Worm (Caenorhabditis elegans) whole organism, L1 larva: ENCODE measurements around the gene H41C03.3.

ENCODE experiments used
- C04F5.9 ChIP-seq: sonication (generic microtip); optimal IDR thresholded peaks from 2 replicates; lab custom pipeline; 2016; ENCODE audit warnings: missing genetic modification characterization, missing compliant biosample characterization
- C16A3.4 ChIP-seq: fragments of 150-350 bp; optimal IDR thresholded peaks from 2 replicates; lab custom pipeline; 2014; ENCODE audit warnings: missing biosample characterization, missing genetic modification characterization
- C34B4.2 ChIP-seq: sonication (generic microtip); optimal IDR thresholded peaks from 2 replicates; lab custom pipeline; 2017; ENCODE audit warnings: mild to moderate bottlenecking, missing genetic modification characterization, missing compliant biosample characterization
- F16B12.6 ChIP-seq: fragments of 150-350 bp; optimal IDR thresholded peaks from 2 replicates; lab custom pipeline; 2014; ENCODE audit warnings: missing biosample characterization, missing genetic modification characterization
- Y116A8C.19 ChIP-seq: sonication (generic microtip); optimal IDR thresholded peaks from 2 replicates; lab custom pipeline; 2016; ENCODE audit warnings: missing compliant biosample characterization, missing genetic modification characterization, borderline replicate concordance
- aha-1 ChIP-seq: fragments of 150-350 bp; optimal IDR thresholded peaks from 2 replicates; lab custom pipeline; 2014; ENCODE audit warnings: missing biosample characterization, missing genetic modification characterization
- alr-1 ChIP-seq: fragments of 200-800 bp; sonication (Bioruptor generic); optimal IDR thresholded peaks from 2 replicates; lab custom pipeline; 2018; ENCODE audit warnings: borderline replicate concordance, mild to moderate bottlenecking, missing genetic modification characterization, missing compliant biosample characterization
- blmp-1 ChIP-seq: fragments of 150-350 bp; optimal IDR thresholded peaks from 2 replicates; lab custom pipeline; 2014; ENCODE audit warnings: missing biosample characterization, missing genetic modification characterization
- ceh-82 ChIP-seq, 3 experiments: fragments of 150-350 bp in 1 of 3; sonication (generic microtip) in 2 of 3; optimal IDR thresholded peaks; 2 replicates each; lab custom pipeline; 2014 to 2017; ENCODE audit warnings: missing biosample characterization in 3 of 3, missing genetic modification characterization in 3 of 3
- dsc-1 ChIP-seq: sonication (generic microtip); optimal IDR thresholded peaks from 2 replicates; lab custom pipeline; 2016; ENCODE audit warnings: mild to moderate bottlenecking, missing genetic modification characterization, missing compliant biosample characterization
- efl-3 ChIP-seq: fragments of 200-800 bp; sonication (Bioruptor generic); optimal IDR thresholded peaks from 2 replicates; lab custom pipeline; 2018; ENCODE audit warnings: mild to moderate bottlenecking, missing genetic modification characterization, missing compliant biosample characterization
- egl-13 ChIP-seq: sonication (generic microtip); optimal IDR thresholded peaks from 2 replicates; lab custom pipeline; 2016; ENCODE audit warnings: missing genotype, missing genetic modification reagents, missing genetic modification characterization, missing compliant biosample characterization
- egl-27 ChIP-seq, 2 experiments: fragments of 150-350 bp in 1 of 2; sonication (generic microtip); optimal IDR thresholded peaks; 3 replicates each; lab custom pipeline; 2017 to 2018; ENCODE audit warnings: missing biosample characterization in 2 of 2, missing genetic modification characterization in 2 of 2, missing genetic modification reagents in 2 of 2
- elt-3 ChIP-seq, 6 experiments: fragments of 150-350 bp in 1 of 6; sonication (generic microtip); optimal IDR thresholded peaks; 2 replicates each; lab custom pipeline; 2017 to 2018; ENCODE audit warnings: missing biosample characterization in 6 of 6, missing genetic modification characterization in 6 of 6, inconsistent platforms in 1 of 6
- hlh-4 ChIP-seq: sonication (generic microtip); optimal IDR thresholded peaks from 2 replicates; lab custom pipeline; 2016; ENCODE audit warnings: mild to moderate bottlenecking, missing genetic modification characterization, missing compliant biosample characterization
- hpl-2 ChIP-seq: fragments of 150-350 bp; optimal IDR thresholded peaks from 2 replicates; lab custom pipeline; 2014; ENCODE audit warnings: missing biosample characterization, missing genetic modification reagents, missing genetic modification characterization
- irx-1 ChIP-seq: sonication (generic microtip); optimal IDR thresholded peaks from 2 replicates; lab custom pipeline; 2016; ENCODE audit warnings: missing genetic modification characterization, missing compliant biosample characterization
- jun-1 ChIP-seq: fragments of 150-350 bp; optimal IDR thresholded peaks from 2 replicates; lab custom pipeline; 2014; ENCODE audit warnings: missing biosample characterization, missing genetic modification reagents, missing genetic modification characterization
- lin-13 ChIP-seq: fragments of 150-350 bp; optimal IDR thresholded peaks from 2 replicates; lab custom pipeline; 2014; ENCODE audit warnings: missing biosample characterization, missing genetic modification reagents, missing genetic modification characterization
- lin-15B ChIP-seq: fragments of 150-350 bp; sonication (generic microtip); optimal IDR thresholded peaks from 3 replicates; lab custom pipeline; 2014; ENCODE audit warnings: missing biosample characterization, missing genetic modification characterization
- lin-35 ChIP-seq, 2 experiments: fragments of 150-350 bp; optimal IDR thresholded peaks; 2 replicates each; lab custom pipeline; 2014; ENCODE audit warnings: missing biosample characterization in 2 of 2, missing genetic modification characterization in 2 of 2, missing genetic modification reagents in 2 of 2
- lin-39 ChIP-seq: fragments of 150-350 bp; optimal IDR thresholded peaks from 2 replicates; lab custom pipeline; 2014; ENCODE audit warnings: missing biosample characterization, missing genetic modification reagents, missing genetic modification characterization
- lir-3 ChIP-seq: sonication (generic microtip); optimal IDR thresholded peaks from 2 replicates; lab custom pipeline; 2016; ENCODE audit warnings: mild to moderate bottlenecking, missing genetic modification characterization, moderate library complexity, missing compliant biosample characterization; ENCODE audit not compliant: poor library complexity
- lsy-2 ChIP-seq, 2 experiments: fragments of 150-350 bp; optimal IDR thresholded peaks; 2 replicates each; lab custom pipeline; 2014; ENCODE audit warnings: missing biosample characterization in 2 of 2, missing genetic modification characterization in 2 of 2
- mab-9 ChIP-seq: fragments of 200-800 bp; sonication (Bioruptor generic); IDR thresholded peaks from 2 replicates; pipeline ENCODE4 v1.3.6; 2022; ENCODE audit warnings: missing genetic modification reagents, missing genetic modification characterization, missing compliant biosample characterization
- mdl-1 ChIP-seq, 2 experiments: fragments of 150-350 bp; optimal IDR thresholded peaks; 2 replicates each; lab custom pipeline; 2014 to 2017; ENCODE audit warnings: missing biosample characterization in 2 of 2, missing genetic modification characterization in 2 of 2, inconsistent platforms in 1 of 2
- mef-2 ChIP-seq: fragments of 150-350 bp; optimal IDR thresholded peaks from 2 replicates; lab custom pipeline; 2014; ENCODE audit warnings: missing biosample characterization, missing genetic modification characterization
- nhr-12 ChIP-seq: sonication (generic microtip); optimal IDR thresholded peaks from 2 replicates; lab custom pipeline; 2017; ENCODE audit warnings: missing biosample characterization, missing genetic modification characterization
- nhr-19 ChIP-seq: fragments of 200-800 bp; sonication (Bioruptor generic); conservative IDR thresholded peaks from 2 replicates; pipeline ENCODE4 v1.3.6; 2022; ENCODE audit warnings: missing genetic modification characterization, missing compliant biosample characterization
- nhr-20 ChIP-seq: sonication (generic microtip); optimal IDR thresholded peaks from 2 replicates; lab custom pipeline; 2016; ENCODE audit warnings: mild to moderate bottlenecking, missing genetic modification characterization, missing compliant biosample characterization
- nhr-237 ChIP-seq: fragments of 150-350 bp; optimal IDR thresholded peaks from 2 replicates; lab custom pipeline; 2014; ENCODE audit warnings: missing biosample characterization, missing genetic modification characterization
- nhr-47 ChIP-seq: sonication (generic microtip); optimal IDR thresholded peaks from 2 replicates; lab custom pipeline; 2016; ENCODE audit warnings: mild to moderate bottlenecking, missing genetic modification characterization, moderate library complexity, missing compliant biosample characterization
- nhr-71 ChIP-seq: sonication (generic microtip); optimal IDR thresholded peaks from 2 replicates; lab custom pipeline; 2016; ENCODE audit warnings: mild to moderate bottlenecking, missing genetic modification characterization, moderate library complexity, missing compliant biosample characterization
- nhr-85 ChIP-seq: sonication (generic microtip); peaks from one replicate; lab custom pipeline; 2016; ENCODE audit warnings: missing genetic modification characterization, inconsistent platforms, missing compliant biosample characterization
- nhr-90 ChIP-seq: sonication (generic microtip); optimal IDR thresholded peaks from 2 replicates; lab custom pipeline; 2016; ENCODE audit warnings: mild to moderate bottlenecking, missing genetic modification characterization, missing compliant biosample characterization; ENCODE audit not compliant: poor library complexity
- pag-3 ChIP-seq: sonication (generic microtip); optimal IDR thresholded peaks from 2 replicates; lab custom pipeline; 2017; ENCODE audit warnings: missing genetic modification characterization, mild to moderate bottlenecking, missing compliant biosample characterization, antibody characterized with exemption, borderline replicate concordance; ENCODE audit not compliant: insufficient read depth
- pax-3 ChIP-seq: fragments of 200-800 bp; sonication (Bioruptor generic); optimal IDR thresholded peaks from 2 replicates; lab custom pipeline; 2018; ENCODE audit warnings: mild to moderate bottlenecking, missing genetic modification characterization, moderate library complexity, missing compliant biosample characterization
- rnt-1 ChIP-seq: sonication (generic microtip); optimal IDR thresholded peaks from 2 replicates; lab custom pipeline; 2016; ENCODE audit warnings: mild to moderate bottlenecking, missing genetic modification characterization, moderate library complexity, missing compliant biosample characterization
- skn-1 ChIP-seq: fragments of 150-350 bp; optimal IDR thresholded peaks from 2 replicates; lab custom pipeline; 2014; ENCODE audit warnings: missing biosample characterization, missing genetic modification characterization
- snu-23 ChIP-seq: sonication (generic microtip); optimal IDR thresholded peaks from 2 replicates; lab custom pipeline; 2016; ENCODE audit warnings: missing genetic modification characterization, missing compliant biosample characterization
- sox-4 ChIP-seq: sonication (generic microtip); optimal IDR thresholded peaks from 2 replicates; lab custom pipeline; 2016; ENCODE audit warnings: missing genetic modification characterization, missing compliant biosample characterization
- sup-37 ChIP-seq: fragments of 200-800 bp; sonication (Bioruptor generic); optimal IDR thresholded peaks from 2 replicates; lab custom pipeline; 2018; ENCODE audit warnings: mild to moderate bottlenecking, missing genetic modification characterization, missing compliant biosample characterization
- unc-30 ChIP-seq: sonication (generic microtip); optimal IDR thresholded peaks from 2 replicates; lab custom pipeline; 2017; ENCODE audit warnings: missing biosample characterization, missing genetic modification characterization
- unc-62 ChIP-seq: fragments of 150-350 bp; optimal IDR thresholded peaks from 2 replicates; lab custom pipeline; 2014; ENCODE audit warnings: missing biosample characterization, missing genetic modification reagents, missing genetic modification characterization
- xbp-1 ChIP-seq: sonication (generic microtip); optimal IDR thresholded peaks from 2 replicates; lab custom pipeline; 2016; ENCODE audit warnings: missing genetic modification characterization, missing compliant biosample characterization
- zip-4 ChIP-seq: fragments of 200-800 bp; sonication (Bioruptor generic); optimal IDR thresholded peaks from 2 replicates; lab custom pipeline; 2018; ENCODE audit warnings: mild to moderate bottlenecking, missing genetic modification characterization, moderate library complexity, missing compliant biosample characterization
- ztf-11 ChIP-seq, 2 experiments: sonication (generic microtip); optimal IDR thresholded peaks; 2 replicates each; lab custom pipeline; 2016 to 2017; ENCODE audit warnings: missing genetic modification characterization in 2 of 2, missing biosample characterization in 1 of 2, missing compliant biosample characterization in 1 of 2
- ztf-4 ChIP-seq: fragments of 150-350 bp; optimal IDR thresholded peaks from 2 replicates; lab custom pipeline; 2014; ENCODE audit warnings: missing biosample characterization, missing genetic modification characterization

H41C03.3 gene

ce11 chrII:5884252-5884651, 38.7 kb downstream of the H41C03.3 start, which contains the start of gene rfip-1:
TSS of gene rfip-1 (plus strand) at chrII:5884552.
- no peak for TF ChIP-seq lin-39 (tag; lab: Kevin White, UChicago)
- no peak for TF ChIP-seq dsc-1 (tag; lab: Kevin White, UChicago)
- no peak for TF ChIP-seq ceh-82 (tag; optimal IDR thresholded peaks at IDR 0.05; lab: Kevin White, UChicago)
- no peak for TF ChIP-seq rnt-1
- no peak for TF ChIP-seq snu-23 (GFP tag; lab: Kevin White, UChicago)
- TF ChIP-seq C04F5.9 (tag; lab: Kevin White, UChicago), result no peak
- no peak for TF ChIP-seq pag-3
- TF ChIP-seq nhr-12 (tag; lab: Kevin White, UChicago), result no peak
- TF ChIP-seq mef-2, result no peak
- no peak for TF ChIP-seq unc-30 (tag; lab: Kevin White, UChicago)
- TF ChIP-seq pax-3, result no peak
- TF ChIP-seq, all 84 proteins: peak for 0

ce11 chrII:5885966-5886621, 40.5 kb downstream of the H41C03.3 start:
- no peak for TF ChIP-seq egl-27 (tag; optimal IDR thresholded peaks at IDR 0.05; lab: Kevin White, UChicago)
- TF ChIP-seq nhr-71, result peak; percentile 6
- TF ChIP-seq xbp-1 (tag; lab: Kevin White, UChicago), result no peak
- no peak for TF ChIP-seq nhr-237 (tag; lab: Kevin White, UChicago)
- no peak for TF ChIP-seq lin-15B (tag; lab: Kevin White, UChicago)
- no peak for TF ChIP-seq pax-3
- no peak for TF ChIP-seq unc-62 (GFP tag; lab: Kevin White, UChicago)
- TF ChIP-seq Y116A8C.19 (tag; lab: Kevin White, UChicago), result no peak
- no peak for TF ChIP-seq F16B12.6
- TF ChIP-seq nhr-20 (tag; lab: Kevin White, UChicago), result no peak
- no peak for TF ChIP-seq nhr-12 (tag; lab: Kevin White, UChicago)
- TF ChIP-seq egl-13 (tag; lab: Kevin White, UChicago), result no peak
- TF ChIP-seq sox-4 (tag; lab: Kevin White, UChicago), result no peak
- TF ChIP-seq hpl-2, result peak; percentile 6
- no peak for TF ChIP-seq sup-37 (GFP tag; lab: Kevin White, UChicago)
- peak; percentile 46 for TF ChIP-seq jun-1 (tag; lab: Kevin White, UChicago)
- TF ChIP-seq mdl-1 (tag; optimal IDR thresholded peaks at IDR 0.05; lab: Kevin White, UChicago), result peak in 1 of 2 experiments; percentile 15
- TF ChIP-seq C16A3.4, result no peak
- no peak for TF ChIP-seq unc-30 (tag; lab: Kevin White, UChicago)
- peak; percentile 57 for TF ChIP-seq pag-3
- TF ChIP-seq alr-1, result no peak
- TF ChIP-seq zip-4 (GFP tag; lab: Kevin White, UChicago), result peak; percentile 28
- TF ChIP-seq irx-1 (tag; lab: Kevin White, UChicago), result no peak
- peak; percentile 95 for TF ChIP-seq blmp-1 (tag; lab: Kevin White, UChicago)
- no peak for TF ChIP-seq skn-1 (tag; lab: Kevin White, UChicago)
- no peak for TF ChIP-seq ceh-82 (tag; optimal IDR thresholded peaks at IDR 0.05; lab: Kevin White, UChicago)
- 0 out of 2 replicates have a peak, but pooled peaks have one; percentile 23 for TF ChIP-seq nhr-19 (GFP tag; lab: Robert Waterston, UW)
- TF ChIP-seq C04F5.9 (tag; lab: Kevin White, UChicago), result no peak
- no peak for TF ChIP-seq C34B4.2 (tag; lab: Kevin White, UChicago)
- TF ChIP-seq ztf-4 (tag; lab: Kevin White, UChicago), result no peak
- peak; percentile 5 for TF ChIP-seq nhr-90 (tag; lab: Kevin White, UChicago)
- TF ChIP-seq aha-1, result no peak
- TF ChIP-seq efl-3 (GFP tag; lab: Kevin White, UChicago), result no peak
- no peak for TF ChIP-seq lin-13 (GFP tag; lab: Kevin White, UChicago)
- no peak for TF ChIP-seq nhr-47
- no peak for TF ChIP-seq ztf-11 (tag; optimal IDR thresholded peaks at IDR 0.05; lab: Kevin White, UChicago)
- no peak for TF ChIP-seq hlh-4 (tag; lab: Kevin White, UChicago)
- peak in 1 of 2 experiments; percentile 33 for TF ChIP-seq lsy-2 (tag; optimal IDR thresholded peaks at IDR 0.05; lab: Kevin White, UChicago)
- TF ChIP-seq lir-3 (tag; lab: Kevin White, UChicago), result no peak
- no peak for TF ChIP-seq dsc-1 (tag; lab: Kevin White, UChicago)
- peak in 1 of 2 experiments; percentile 58 for TF ChIP-seq lin-35 (GFP tag; optimal IDR thresholded peaks at IDR 0.05; lab: Kevin White, UChicago)
- no peak for TF ChIP-seq mab-9
- peak in 5 of 6 experiments; percentile 21 to 96 (median 35) for TF ChIP-seq elt-3 (tag; optimal IDR thresholded peaks at IDR 0.05; lab: Kevin White, UChicago)
- TF ChIP-seq snu-23 (GFP tag; lab: Kevin White, UChicago), result peak; percentile 32
- peak; percentile 88 for TF ChIP-seq nhr-85 (tag; lab: Kevin White, UChicago)
